Worm (Caenorhabditis elegans) whole organism, young adult: ENCODE data around the gene T26C12.2.

ENCODE experiments used
- bed-1 ChIP-seq: fragments of 200-800 bp; sonication (Bioruptor generic); IDR thresholded peaks from 2 replicates; pipeline ENCODE4 v1.3.6; 2022; ENCODE audit warnings: missing genetic modification reagents, missing genetic modification characterization, missing compliant biosample characterization
- him-1 ChIP-seq: sonication (generic microtip); optimal IDR thresholded peaks from 2 replicates; lab custom pipeline; 2016; ENCODE audit warnings: missing genotype, missing genetic modification reagents, missing genetic modification characterization, missing compliant biosample characterization

DNA sequence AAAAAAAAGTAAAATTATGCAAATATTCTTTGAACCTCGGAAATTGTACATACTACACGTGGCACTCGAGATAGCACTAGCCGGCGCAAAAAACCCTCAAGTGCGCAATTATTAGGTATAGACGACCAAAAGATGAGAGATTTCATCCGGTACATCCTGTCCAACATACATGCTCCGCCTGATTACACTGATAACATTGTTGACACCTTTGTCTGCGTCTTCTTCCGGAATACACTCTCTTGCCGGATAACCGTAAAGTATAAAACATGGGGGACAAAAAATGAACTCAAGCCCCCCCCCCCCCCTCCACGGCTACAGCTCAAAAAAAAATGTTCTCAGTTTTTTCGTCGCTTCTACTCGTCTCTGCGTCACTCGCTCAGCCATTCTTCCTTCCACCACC is 32.7 kb upstream of the T26C12.2 start, which contains the start of gene W08E12.6:
- no peak for TF ChIP-seq bed-1
- TF ChIP-seq him-1 (tag; lab: Kevin White, UChicago) = no peak
